Fruit fly (Drosophila melanogaster) whole organism, prepupa: ENCODE results near the gene GNBP1.

ENCODE experiments used
- CG9139 ChIP-seq: fragments of 200-800 bp; sonication (Bioruptor generic); optimal IDR thresholded peaks from 3 replicates; lab custom pipeline; 2017; ENCODE audit warnings: missing biosample characterization, mild to moderate bottlenecking, missing genetic modification characterization
- Sox102F ChIP-seq: fragments of 200-800 bp; sonication (Bioruptor generic); optimal IDR thresholded peaks from 2 replicates; lab custom pipeline; 2016; ENCODE audit warnings: missing biosample characterization, mild to moderate bottlenecking, missing genetic modification characterization

DNA sequence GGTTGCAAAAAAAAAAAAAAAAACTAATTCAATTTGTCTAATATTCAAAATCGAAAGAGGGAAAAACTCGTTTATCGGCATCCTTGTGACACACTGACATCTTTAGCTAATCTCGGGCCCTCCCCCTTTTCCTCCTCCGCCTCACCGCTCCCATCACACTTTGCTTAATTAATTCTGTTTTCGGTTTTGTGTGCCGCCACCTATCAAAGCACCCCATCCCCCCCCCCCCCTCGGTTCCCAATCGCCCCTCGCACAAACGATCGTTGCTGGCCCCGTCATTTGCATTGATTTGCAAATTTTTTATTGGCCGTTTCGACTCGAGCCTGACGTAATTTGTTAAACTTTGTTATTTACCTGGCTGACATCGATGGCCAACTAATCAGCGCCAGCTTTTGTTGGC, 47.1 kb upstream of the GNBP1 start:
- no peak for TF ChIP-seq Sox102F (GFP tag; lab: Kevin White, UChicago)
- TF ChIP-seq CG9139: no peak
